Worm (Caenorhabditis elegans) whole organism, L4/young adult: ENCODE results near the gene dpy-1.

Experiments used
- W03F9.2 ChIP-seq: fragments of 150-350 bp; optimal IDR thresholded peaks from 2 replicates; lab custom pipeline; 2014; ENCODE audit warnings: missing biosample characterization, missing genetic modification characterization
- him-1 ChIP-seq: sonication (generic microtip); optimal IDR thresholded peaks from 2 replicates; lab custom pipeline; 2016; ENCODE audit warnings: missing genotype, missing genetic modification reagents, missing genetic modification characterization, missing compliant biosample characterization

DNA sequence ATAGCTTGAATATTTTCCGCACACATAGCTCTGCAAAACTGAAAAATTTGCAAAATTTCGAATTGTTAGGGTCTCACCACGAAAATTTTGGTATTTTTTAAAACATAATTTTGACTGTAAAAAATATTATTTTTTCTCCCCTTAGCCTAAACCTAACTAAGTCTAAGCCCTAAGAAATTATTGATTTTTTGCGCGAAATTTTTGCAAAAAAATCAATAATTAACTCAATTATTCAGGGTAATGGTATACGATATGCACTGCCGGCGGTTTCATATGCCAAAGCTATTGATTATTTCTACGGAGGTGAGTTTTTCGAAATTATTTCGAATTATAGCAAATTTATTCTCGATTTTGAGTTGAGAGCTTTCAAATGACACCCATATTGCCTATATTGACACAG, 46.6 kb downstream of the dpy-1 start:
- TF ChIP-seq him-1 (tag; lab: Kevin White, UChicago): no peak
- TF ChIP-seq W03F9.2 (tag; lab: Kevin White, UChicago): no peak
